Fruit fly (Drosophila melanogaster) whole organism, embryonic: Measurements from ENCODE around the gene VhaM9.7-c.
A peak's percentile ranks its signal among the peaks of the same experiment; 100 is the strongest.

Source experiments
- CG10267 ChIP-seq: fragments of 200-800 bp; sonication (Bioruptor generic); optimal IDR thresholded peaks from 2 replicates; lab custom pipeline; 2018; ENCODE audit warnings: missing biosample characterization, mild to moderate bottlenecking, missing genetic modification characterization, moderate library complexity
- CG10274 ChIP-seq: fragments of 200-800 bp; sonication (Bioruptor generic); optimal IDR thresholded peaks from 3 replicates; lab custom pipeline; 2017; ENCODE audit warnings: missing biosample characterization, mild to moderate bottlenecking, missing genetic modification characterization
- CG10462 ChIP-seq: fragments of 200-800 bp; sonication (Bioruptor generic); optimal IDR thresholded peaks from 2 replicates; lab custom pipeline; 2016; ENCODE audit warnings: missing biosample characterization, missing genetic modification characterization
- CG10979 ChIP-seq: fragments of 200-800 bp; sonication (Bioruptor generic); optimal IDR thresholded peaks from 2 replicates; lab custom pipeline; 2018; ENCODE audit warnings: missing biosample characterization, mild to moderate bottlenecking, missing genetic modification characterization, moderate library complexity
- CG11085 ChIP-seq: fragments of 200-800 bp; sonication (Bioruptor generic); IDR thresholded peaks from 2 replicates; pipeline ENCODE4 v1.3.6; 2022; ENCODE audit warnings: missing biosample characterization, missing genetic modification characterization
- CG11504 ChIP-seq: fragments of 200-800 bp; sonication (Bioruptor generic); optimal IDR thresholded peaks from 3 replicates; lab custom pipeline; 2019; ENCODE audit warnings: missing biosample characterization, mild to moderate bottlenecking, missing genetic modification characterization, moderate library complexity
- CG11696 ChIP-seq: fragments of 200-800 bp; sonication (Bioruptor generic); IDR thresholded peaks from 2 replicates; pipeline ENCODE4 v1.3.6; 2022; ENCODE audit warnings: missing biosample characterization, missing genetic modification characterization
- CG13287 ChIP-seq: fragments of 200-800 bp; sonication (Bioruptor generic); IDR thresholded peaks from 2 replicates; pipeline ENCODE4 v1.3.6; 2022; ENCODE audit warnings: missing biosample characterization, missing genetic modification characterization; ENCODE audit not compliant: partially characterized antibody
- CG17612 ChIP-seq: fragments of 200-800 bp; sonication (Bioruptor generic); IDR thresholded peaks from 2 replicates; pipeline ENCODE4 v1.3.6; 2022; ENCODE audit warnings: missing biosample characterization, missing genetic modification characterization
- CG18011 ChIP-seq: fragments of 200-800 bp; sonication (Bioruptor generic); optimal IDR thresholded peaks from 2 replicates; lab custom pipeline; 2017; ENCODE audit warnings: missing biosample characterization, missing genetic modification characterization, mild to moderate bottlenecking, moderate library complexity, missing genotype
- CG2120 ChIP-seq: fragments of 200-800 bp; sonication (Bioruptor generic); optimal IDR thresholded peaks from 3 replicates; lab custom pipeline; 2016; ENCODE audit warnings: missing biosample characterization, missing genetic modification characterization
- CG30431 ChIP-seq: fragments of 200-800 bp; sonication (Bioruptor generic); optimal IDR thresholded peaks from 2 replicates; lab custom pipeline; 2017; ENCODE audit warnings: missing biosample characterization, missing genetic modification characterization
- CG34422 ChIP-seq: fragments of 200-800 bp; sonication (Bioruptor generic); IDR thresholded peaks from 3 replicates; pipeline ENCODE4 v1.3.6; 2022; ENCODE audit warnings: missing biosample characterization, missing genetic modification characterization
- CG3726 ChIP-seq: fragments of 200-800 bp; sonication (Bioruptor generic); IDR thresholded peaks from 3 replicates; pipeline ENCODE4, ENCODE4 v1.3.6; 2022; ENCODE audit warnings: missing biosample characterization, missing genetic modification characterization
- CG4730 ChIP-seq: fragments of 200-800 bp; sonication (Bioruptor generic); IDR thresholded peaks from 2 replicates; pipeline ENCODE4 v1.3.6; 2022; ENCODE audit warnings: missing biosample characterization, missing genetic modification characterization
- CG4820 ChIP-seq: fragments of 200-800 bp; sonication (Bioruptor generic); optimal IDR thresholded peaks from 3 replicates; lab custom pipeline; 2016; ENCODE audit warnings: missing biosample characterization, missing genetic modification characterization
- CG5953 ChIP-seq: fragments of 200-800 bp; sonication (Bioruptor generic); IDR thresholded peaks from 2 replicates; pipeline ENCODE4 v1.3.6; 2022; ENCODE audit warnings: missing biosample characterization, missing genetic modification characterization
- CG6272 ChIP-seq: fragments of 200-800 bp; sonication (Bioruptor generic); IDR thresholded peaks from 2 replicates; pipeline ENCODE4 v1.3.6; 2022; ENCODE audit warnings: missing biosample characterization, missing genetic modification characterization
- CG6689 ChIP-seq: fragments of 200-800 bp; sonication (Bioruptor generic); IDR thresholded peaks from 2 replicates; pipeline ENCODE4 v1.3.6; 2022; ENCODE audit warnings: missing biosample characterization, missing genetic modification characterization
- CG6791 ChIP-seq: fragments of 200-800 bp; sonication (Bioruptor generic); IDR thresholded peaks from 3 replicates; pipeline ENCODE4 v1.3.6; 2022; ENCODE audit warnings: missing biosample characterization, missing genetic modification characterization; ENCODE audit not compliant: partially characterized antibody
- CG7556 ChIP-seq: fragments of 200-800 bp; sonication (Bioruptor generic); optimal IDR thresholded peaks from 2 replicates; lab custom pipeline; 2017; ENCODE audit warnings: missing biosample characterization, mild to moderate bottlenecking, missing genetic modification characterization
- CG7745 ChIP-seq: fragments of 200-800 bp; sonication (Bioruptor generic); optimal IDR thresholded peaks from 2 replicates; lab custom pipeline; 2018; ENCODE audit warnings: missing biosample characterization, mild to moderate bottlenecking, missing genetic modification characterization, moderate library complexity
- CG7839 ChIP-seq: fragments of 200-800 bp; sonication (Bioruptor generic); optimal IDR thresholded peaks from 3 replicates; lab custom pipeline; 2018; ENCODE audit warnings: missing biosample characterization, mild to moderate bottlenecking, missing genetic modification characterization, moderate library complexity
- CG8388 ChIP-seq: fragments of 200-800 bp; sonication (Bioruptor generic); optimal IDR thresholded peaks from 2 replicates; lab custom pipeline; 2019; ENCODE audit warnings: missing biosample characterization, mild to moderate bottlenecking, missing genetic modification characterization, moderate library complexity
- CG8478 ChIP-seq: fragments of >200 bp; optimal IDR thresholded peaks from 2 replicates; lab custom pipeline; 2018
- Chrac-16 ChIP-seq: fragments of 200-800 bp; sonication (Bioruptor generic); optimal IDR thresholded peaks from 3 replicates; lab custom pipeline; 2016; ENCODE audit warnings: missing biosample characterization, missing genetic modification characterization
- CkIIα-i1 ChIP-seq: fragments of 200-800 bp; sonication (Bioruptor generic); IDR thresholded peaks from 2 replicates; pipeline ENCODE4 v1.3.6; 2022; ENCODE audit warnings: missing biosample characterization, missing genetic modification characterization
- Dek ChIP-seq: fragments of 200-800 bp; sonication (Bioruptor generic); optimal IDR thresholded peaks from 3 replicates; lab custom pipeline; 2019; ENCODE audit warnings: missing biosample characterization, mild to moderate bottlenecking, missing genetic modification characterization, moderate library complexity
- Ets65A ChIP-seq: fragments of 200-800 bp; sonication (Bioruptor generic); peaks from one replicate; lab custom pipeline; 2016; ENCODE audit warnings: missing biosample characterization, missing genetic modification characterization
- Ets97D ChIP-seq: fragments of 200-800 bp; sonication (Bioruptor generic); optimal IDR thresholded peaks from 3 replicates; lab custom pipeline; 2016; ENCODE audit warnings: missing biosample characterization, missing genetic modification characterization
- Fer1 ChIP-seq: fragments of 200-800 bp; sonication (Bioruptor generic); optimal IDR thresholded peaks from 2 replicates; lab custom pipeline; 2017; ENCODE audit warnings: missing biosample characterization, mild to moderate bottlenecking, missing genetic modification characterization
- Sox102F ChIP-seq: fragments of 200-800 bp; sonication (Bioruptor generic); optimal IDR thresholded peaks from 2 replicates; lab custom pipeline; 2018; ENCODE audit warnings: missing biosample characterization, mild to moderate bottlenecking, missing genetic modification characterization, moderate library complexity
- Tbp ChIP-seq: fragments of >200 bp; optimal IDR thresholded peaks from 2 replicates; lab custom pipeline; 2018; ENCODE audit warnings: missing biosample characterization, missing genetic modification characterization
- Trl ChIP-seq, 3 experiments: fragments of >200 bp in 2 of 3; fragments of 200-800 bp in 1 of 3; sonication (Bioruptor generic) in 1 of 3; optimal IDR thresholded peaks; 2 replicates in 1 of 3; 3 replicates in 2 of 3; lab custom pipeline; 2016 to 2017; ENCODE audit warnings: missing biosample characterization in 1 of 3, missing genetic modification characterization in 1 of 3
- Usf ChIP-seq: fragments of 200-800 bp; sonication (Bioruptor generic); optimal IDR thresholded peaks from 2 replicates; lab custom pipeline; 2017; ENCODE audit warnings: missing genotype, missing biosample characterization, missing genetic modification characterization
- Vsx1 ChIP-seq: fragments of 200-800 bp; sonication (Bioruptor generic); optimal IDR thresholded peaks from 2 replicates; lab custom pipeline; 2017; ENCODE audit warnings: missing biosample characterization, mild to moderate bottlenecking, missing genetic modification characterization, missing genetic modification reagents
- YL-1 ChIP-seq: fragments of 200-800 bp; sonication (Bioruptor generic); optimal IDR thresholded peaks from 3 replicates; lab custom pipeline; 2017; ENCODE audit warnings: missing biosample characterization, mild to moderate bottlenecking, missing genetic modification characterization
- gsb-n ChIP-seq: fragments of 200-800 bp; sonication (Bioruptor generic); optimal IDR thresholded peaks from 3 replicates; lab custom pipeline; 2018; ENCODE audit warnings: missing biosample characterization, mild to moderate bottlenecking, missing genetic modification characterization
- h ChIP-seq: fragments of >200 bp; optimal IDR thresholded peaks from 2 replicates; lab custom pipeline; 2017
- ham ChIP-seq: fragments of 200-800 bp; sonication (Bioruptor generic); IDR thresholded peaks from 2 replicates; pipeline ENCODE4 v1.3.6; 2022; ENCODE audit warnings: missing biosample characterization, missing genetic modification characterization
- hbn ChIP-seq: fragments of 200-800 bp; sonication (Bioruptor generic); IDR thresholded peaks from 2 replicates; pipeline ENCODE4 v1.3.6; 2022; ENCODE audit warnings: missing biosample characterization, missing genetic modification characterization; ENCODE audit not compliant: partially characterized antibody
- hth ChIP-seq: fragments of >200 bp; optimal IDR thresholded peaks from 2 replicates; lab custom pipeline; 2017; ENCODE audit warnings: inconsistent platforms
- lov ChIP-seq, 2 experiments: fragments of 200-800 bp in 1 of 2; fragments of >200 bp in 1 of 2; sonication (Bioruptor generic) in 1 of 2; IDR thresholded peaks in 1 of 2; optimal IDR thresholded peaks in 1 of 2; 2 replicates in 1 of 2; 3 replicates in 1 of 2; pipeline versions ENCODE4 v1.3.6 to Lab custom; 2017 to 2022; ENCODE audit warnings: missing biosample characterization in 1 of 2, missing genetic modification characterization in 1 of 2
- nau ChIP-seq: fragments of 200-800 bp; sonication (Bioruptor generic); optimal IDR thresholded peaks from 3 replicates; lab custom pipeline; 2017; ENCODE audit warnings: missing biosample characterization, mild to moderate bottlenecking, missing genetic modification characterization, missing genetic modification reagents
- peb ChIP-seq: fragments of 200-800 bp; sonication (Bioruptor generic); IDR thresholded peaks from 2 replicates; pipeline ENCODE4 v1.3.6; 2022; ENCODE audit warnings: missing biosample characterization, missing genetic modification characterization
- pum ChIP-seq: fragments of 200-800 bp; sonication (Bioruptor generic); optimal IDR thresholded peaks from 2 replicates; lab custom pipeline; 2016; ENCODE audit warnings: missing biosample characterization, missing genetic modification characterization
- schlank ChIP-seq: fragments of 200-800 bp; sonication (Bioruptor generic); optimal IDR thresholded peaks from 2 replicates; lab custom pipeline; 2018; ENCODE audit warnings: missing biosample characterization, mild to moderate bottlenecking, missing genetic modification characterization
- slbo ChIP-seq: fragments of 200-800 bp; sonication (Bioruptor generic); IDR thresholded peaks from 2 replicates; pipeline ENCODE4 v1.3.6; 2022; ENCODE audit warnings: missing biosample characterization, missing genetic modification characterization
- tap ChIP-seq: fragments of 200-800 bp; optimal IDR thresholded peaks from 3 replicates; lab custom pipeline; 2019; ENCODE audit warnings: missing biosample characterization, mild to moderate bottlenecking, missing genetic modification characterization, moderate library complexity
- ttk ChIP-seq: fragments of 200-800 bp; sonication (Bioruptor generic); IDR thresholded peaks from 2 replicates; pipeline ENCODE4 v2.1.2; 2022; ENCODE audit warnings: missing biosample characterization, missing genetic modification characterization

VhaM9.7-c gene

DNA sequence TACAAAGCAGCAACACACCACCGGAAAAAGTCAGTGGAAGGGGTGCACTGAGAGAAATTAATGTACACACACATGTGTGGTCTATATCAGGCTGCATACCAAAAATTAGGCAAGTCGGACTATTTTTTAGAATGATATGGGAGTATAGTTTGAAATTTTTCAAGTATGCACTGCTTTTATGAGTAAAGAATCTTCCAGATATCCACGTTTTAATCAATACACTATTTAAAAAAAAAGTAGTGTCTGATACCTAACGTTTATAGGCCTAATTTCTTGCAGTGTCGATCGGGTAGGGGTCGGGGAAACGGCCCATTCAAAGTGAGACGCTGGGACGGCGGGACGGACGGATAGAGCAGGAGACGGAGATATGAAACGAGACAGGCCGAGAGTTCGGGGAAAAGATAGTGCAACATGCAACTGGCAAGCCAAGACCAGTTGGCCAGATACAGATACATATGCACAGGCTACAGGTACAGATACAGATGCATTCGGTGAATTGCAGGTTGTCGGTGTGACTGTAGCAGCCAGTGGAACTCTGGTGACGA is 43.8 kb upstream of the VhaM9.7-c start (continued):
- TF ChIP-seq CG4730 (peak; percentile 82), slbo (GFP tag; lab: Robert Waterston, UW) (peak; percentile 51), Ets97D (GFP tag; lab: Kevin White, UChicago) (peak; percentile 76), CG8478 (lab: Kevin White, UChicago) (peak; percentile 17), gsb-n (tag; lab: Kevin White, UChicago) (peak; percentile 96), Ets65A (GFP tag; lab: Kevin White, UChicago) (peak; percentile 99), Sox102F (peak; percentile 96), CkIIα-i1 (GFP tag; lab: Robert Waterston, UW) (no peak), CG3726 (peak; percentile 86; the same call in 2 of the 3 replicates), CG7839 (tag; lab: Kevin White, UChicago) (peak; percentile 95), CG10267 (tag; lab: Kevin White, UChicago) (peak; percentile 93), nau (GFP tag; lab: Kevin White, UChicago) (peak; percentile 84), CG17612 (GFP tag; lab: Robert Waterston, UW) (peak; percentile 40; the same call in 1 of the 2 replicates), peb (GFP tag; lab: Robert Waterston, UW) (peak; percentile 92), Vsx1 (peak; percentile 82), Fer1 (GFP tag; lab: Kevin White, UChicago) (peak; percentile 81), lov (optimal IDR thresholded peaks at IDR 0.05; lab: Kevin White, UChicago) (no peak), lov (GFP tag; IDR thresholded peaks at IDR 0.05; lab: Robert Waterston, UW) (peak; percentile 86; the same call in 2 of the 3 replicates), CG8388 (GFP tag; lab: Kevin White, UChicago) (peak; percentile 95), CG34422 (GFP tag; lab: Robert Waterston, UW) (peak; percentile 81; the same call in 2 of the 3 replicates), CG13287 (GFP tag; lab: Robert Waterston, UW) (no peak), YL-1 (GFP tag; lab: Kevin White, UChicago) (peak; percentile 80), hth (lab: Kevin White, UChicago) (no peak), CG2120 (peak; percentile 43), tap (peak; percentile 93), CG18011 (GFP tag; lab: Kevin White, UChicago) (peak; percentile 38), CG10274 (GFP tag; lab: Kevin White, UChicago) (peak; percentile 75), CG5953 (GFP tag; lab: Robert Waterston, UW) (peak; percentile 78), Tbp (GFP tag; lab: Kevin White, UChicago) (no peak), ham (GFP tag; lab: Robert Waterston, UW) (no peak), schlank (no peak), CG7556 (GFP tag; lab: Kevin White, UChicago) (peak; percentile 94), CG11085 (GFP tag; lab: Robert Waterston, UW) (peak; percentile 39; the same call in 1 of the 2 replicates), Chrac-16 (GFP tag; lab: Kevin White, UChicago) (peak; percentile 95), Trl (optimal IDR thresholded peaks at IDR 0.05; lab: Kevin White, UChicago) (no peak), Trl (GFP tag; optimal IDR thresholded peaks at IDR 0.05; lab: Kevin White, UChicago) (peak; percentile 92), CG11696 (GFP tag; lab: Robert Waterston, UW) (peak; percentile 49), CG6791 (GFP tag; lab: Robert Waterston, UW) (no peak), CG4820 (GFP tag; lab: Kevin White, UChicago) (peak; percentile 96), h (lab: Kevin White, UChicago) (no peak), Usf (GFP tag; lab: Kevin White, UChicago) (peak; percentile 86), CG10462 (GFP tag; lab: Kevin White, UChicago) (peak; percentile 92), pum (GFP tag; lab: Kevin White, UChicago) (peak; percentile 96), CG6689 (GFP tag; lab: Robert Waterston, UW) (peak; percentile 95), ttk (GFP tag; lab: Robert Waterston, UW) (peak; percentile 88), hbn (GFP tag; lab: Robert Waterston, UW) (no peak), CG11504 (tag; lab: Kevin White, UChicago) (peak; percentile 95), Dek (tag; lab: Kevin White, UChicago) (peak; percentile 79), CG7745 (tag; lab: Kevin White, UChicago) (peak; percentile 77), CG10979 (peak; percentile 98), CG30431 (peak; percentile 94), CG6272 (GFP tag; lab: Robert Waterston, UW) (peak; percentile 78)
